Worm (Caenorhabditis elegans) whole organism, young adult: ENCODE measurements around the gene srt-20.

ENCODE experiments used
- dpl-1 ChIP-seq: fragments of 150-350 bp; optimal IDR thresholded peaks from 2 replicates; lab custom pipeline; 2014; ENCODE audit warnings: missing biosample characterization, missing genetic modification reagents, missing genetic modification characterization
- let-526 ChIP-seq: fragments of 200-800 bp; sonication (Bioruptor generic); IDR thresholded peaks from 2 replicates; pipeline ENCODE4 v1.3.6; 2022; ENCODE audit warnings: missing genetic modification reagents, missing genetic modification characterization, missing compliant biosample characterization
- pha-4 ChIP-seq: fragments of 150-350 bp; sonication (generic microtip); optimal IDR thresholded peaks from 2 replicates; lab custom pipeline; 2014; ENCODE audit warnings: missing biosample characterization, missing genetic modification reagents, missing genetic modification characterization
- unc-130 ChIP-seq: sonication (generic microtip); optimal IDR thresholded peaks from 2 replicates; lab custom pipeline; 2016; ENCODE audit warnings: missing genetic modification reagents, missing genetic modification characterization, missing compliant biosample characterization

- TF ChIP-seq pha-4 (tag; lab: Kevin White, UChicago) (no peak), dpl-1 (GFP tag; lab: Kevin White, UChicago) (no peak), unc-130 (GFP tag; lab: Kevin White, UChicago) (no peak), let-526 (no peak)
Measured at ce11 chrV:4304240-4304639, 25.6 kb upstream of the srt-20 start.
